Worm (Caenorhabditis elegans): Measurements from ENCODE around the gene htrl-1.

DNA sequence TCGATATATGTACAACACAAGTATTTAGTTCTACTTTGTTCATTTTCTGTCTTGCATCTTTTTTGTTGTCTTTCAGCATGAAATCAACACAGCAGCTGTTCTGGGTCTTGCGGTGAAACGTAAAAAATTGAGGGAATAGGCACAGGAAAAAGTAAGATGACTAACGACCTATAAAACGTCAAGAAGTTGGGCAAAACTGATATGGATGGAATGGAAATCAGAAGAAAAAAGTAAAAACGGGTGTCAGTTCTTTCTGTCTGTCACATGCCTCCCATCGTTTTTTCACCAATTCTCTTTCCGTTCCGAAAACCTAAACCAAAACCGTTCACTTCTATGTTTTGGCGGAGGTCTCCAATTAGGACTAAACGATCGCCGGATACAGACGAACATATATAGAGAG lies 4.8 kb upstream of the htrl-1 start:
- TF ChIP-seq cog-1 (tag; optimal IDR thresholded peaks at IDR 0.05) (no peak), ztf-29 (GFP tag; IDR thresholded peaks at IDR 0.05) (no peak)
